Worm (Caenorhabditis elegans) whole organism, L1 larva: ENCODE measurements around the gene F55G11.8.

ENCODE experiments used
- blmp-1 ChIP-seq: fragments of 150-350 bp; optimal IDR thresholded peaks from 2 replicates; lab custom pipeline; 2014; ENCODE audit warnings: missing biosample characterization, missing genetic modification characterization
- efl-1 ChIP-seq, 4 experiments: fragments of 150-350 bp; optimal IDR thresholded peaks in 3 of 4; peaks in 1 of 4; 1 replicate in 1 of 4; 2 replicates in 3 of 4; lab custom pipeline; 2014; ENCODE audit warnings: missing biosample characterization in 2 of 4, missing genetic modification characterization in 2 of 4, missing genetic modification reagents in 2 of 4
- efl-3 ChIP-seq: fragments of 200-800 bp; sonication (Bioruptor generic); optimal IDR thresholded peaks from 2 replicates; lab custom pipeline; 2018; ENCODE audit warnings: mild to moderate bottlenecking, missing genetic modification characterization, missing compliant biosample characterization
- elt-3 ChIP-seq, 6 experiments: fragments of 150-350 bp in 1 of 6; sonication (generic microtip); optimal IDR thresholded peaks; 2 replicates each; lab custom pipeline; 2017 to 2018; ENCODE audit warnings: missing biosample characterization in 6 of 6, missing genetic modification characterization in 6 of 6, inconsistent platforms in 1 of 6
- lin-14 ChIP-seq: fragments of 200-800 bp; sonication (Bioruptor generic); optimal IDR thresholded peaks from 2 replicates; lab custom pipeline; 2018; ENCODE audit warnings: mild to moderate bottlenecking, missing genetic modification characterization, moderate library complexity, missing compliant biosample characterization
- nhr-85 ChIP-seq: sonication (generic microtip); peaks from one replicate; lab custom pipeline; 2016; ENCODE audit warnings: missing genetic modification characterization, inconsistent platforms, missing compliant biosample characterization
- rnt-1 ChIP-seq: sonication (generic microtip); optimal IDR thresholded peaks from 2 replicates; lab custom pipeline; 2016; ENCODE audit warnings: mild to moderate bottlenecking, missing genetic modification characterization, moderate library complexity, missing compliant biosample characterization
- snpc-4 ChIP-seq: fragments of 150-350 bp; optimal IDR thresholded peaks from 2 replicates; lab custom pipeline; 2014; ENCODE audit warnings: missing biosample characterization, missing genetic modification characterization
- unc-62 ChIP-seq: fragments of 150-350 bp; optimal IDR thresholded peaks from 2 replicates; lab custom pipeline; 2014; ENCODE audit warnings: missing biosample characterization, missing genetic modification reagents, missing genetic modification characterization

Gene F55G11.8

DNA sequence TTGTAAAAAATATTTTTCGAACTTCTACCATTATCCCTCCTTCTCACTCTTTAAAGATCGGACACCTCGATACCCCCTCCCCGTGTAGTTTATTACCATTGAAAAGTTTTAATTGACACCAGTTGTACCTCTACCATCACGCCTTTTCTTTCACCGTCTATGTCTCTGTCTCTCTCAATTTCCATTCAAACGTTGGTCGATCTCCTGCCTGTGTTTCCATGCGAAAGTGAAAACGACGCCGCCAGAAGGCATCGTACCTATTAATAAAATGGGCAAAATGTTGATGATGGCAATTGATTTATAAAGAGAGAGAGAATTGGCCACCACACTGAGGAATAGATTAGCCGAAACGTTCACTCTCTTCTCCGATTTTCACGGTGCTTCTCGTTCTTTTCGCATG, 50.6 kb downstream of the F55G11.8 start (continued):
- peak in 1 of 6 experiments; percentile 65 for TF ChIP-seq elt-3 (tag; optimal IDR thresholded peaks at IDR 0.05; lab: Kevin White, UChicago)
- peak; percentile 17 for TF ChIP-seq rnt-1 (tag; lab: Kevin White, UChicago)
- peak; percentile 99 for TF ChIP-seq blmp-1 (tag; lab: Kevin White, UChicago)
- TF ChIP-seq efl-1 (optimal IDR thresholded peaks at IDR 0.05; lab: Kevin White, UChicago): no peak
- TF ChIP-seq efl-1 (GFP tag; optimal IDR thresholded peaks at IDR 0.05 in 1 of 2; lab: Kevin White, UChicago): peak in 1 of 2 experiments; percentile 35
- no peak for TF ChIP-seq unc-62

DNA sequence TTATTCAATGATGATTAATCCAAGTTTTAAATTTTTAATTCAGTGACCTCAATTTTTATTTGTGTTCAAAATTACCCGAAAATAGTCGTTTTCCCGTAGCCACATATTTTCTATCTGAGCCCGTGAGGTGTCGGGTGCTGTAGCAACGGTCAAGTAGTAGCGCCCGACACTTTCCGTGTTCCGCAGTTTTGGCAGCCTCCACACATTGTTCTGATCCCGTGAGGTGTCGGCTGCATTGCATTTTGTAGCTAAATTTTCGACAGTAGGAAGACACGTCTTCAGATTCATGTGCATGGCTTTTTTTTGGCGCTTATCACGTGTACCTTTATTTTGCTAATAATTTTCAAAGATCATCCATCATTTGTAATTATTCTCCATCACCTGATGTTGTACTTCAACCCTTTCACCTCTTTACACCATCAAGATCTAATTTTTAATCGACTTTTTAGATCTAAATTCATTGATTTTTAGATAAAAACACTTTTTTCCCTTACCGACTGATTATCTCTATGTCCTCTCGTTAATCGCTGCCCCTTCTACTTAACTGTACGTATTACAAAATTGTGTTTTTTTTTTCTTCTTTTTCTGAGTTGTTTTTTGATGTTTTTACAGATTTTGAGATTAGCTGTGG, 51.2 kb downstream of the F55G11.8 start:
- TF ChIP-seq nhr-85 (tag; lab: Kevin White, UChicago): peak; percentile 87
- TF ChIP-seq lin-14 (GFP tag; lab: Kevin White, UChicago): peak; percentile 20
- peak; percentile 82 for TF ChIP-seq snpc-4 (tag; lab: Kevin White, UChicago)
- no peak for TF ChIP-seq unc-62
- no peak for TF ChIP-seq efl-3
